Worm (Caenorhabditis elegans): ENCODE measurements around the gene F42H10.6.

ce11 chrIII:8451181-8451580, 29.1 kb downstream of the F42H10.6 start:
- TF ChIP-seq snpc-4 (tag; optimal IDR thresholded peaks at IDR 0.05) (no peak), fkh-10 (GFP tag; optimal IDR thresholded peaks at IDR 0.05) (no peak), tbx-2 (tag; optimal IDR thresholded peaks at IDR 0.05) (no peak)
